Fruit fly (Drosophila melanogaster): Measurements from ENCODE around the gene CG31909.

Gene CG31909

dm6 chr2L:7291968-7292367 is 34.7 kb downstream of the CG31909 start (continued):
- peak; percentile 32 for TF ChIP-seq CG11504 (tag; optimal IDR thresholded peaks at IDR 0.05)
- TF ChIP-seq aop (GFP tag; IDR thresholded peaks at IDR 0.05): no peak
- TF ChIP-seq CG1647 (GFP tag; optimal IDR thresholded peaks at IDR 0.05): no peak
- TF ChIP-seq CG4707 (GFP tag; optimal IDR thresholded peaks at IDR 0.05): no peak
- no peak for TF ChIP-seq CG12769 (tag; optimal IDR thresholded peaks at IDR 0.05)
- peak; percentile 31 for TF ChIP-seq CG1602 (GFP tag; optimal IDR thresholded peaks at IDR 0.05)
- no peak for TF ChIP-seq CG6791 (GFP tag; IDR thresholded peaks at IDR 0.05; ENCODE audit: partially characterized antibody)
- no peak for TF ChIP-seq CG12071 (GFP tag; optimal IDR thresholded peaks at IDR 0.05)
- TF ChIP-seq CG14667 (GFP tag; IDR thresholded peaks at IDR 0.05): no peak

dm6 chr2L:7293475-7294332 is 36.4 kb downstream of the CG31909 start:
- TF ChIP-seq Ada2b (GFP tag; IDR thresholded peaks at IDR 0.05) (no peak), CG13424 (tag; optimal IDR thresholded peaks at IDR 0.05) (peak; percentile 50), Xrp1 (GFP tag; IDR thresholded peaks at IDR 0.05) (peak; percentile 77), CG12236 (GFP tag; optimal IDR thresholded peaks at IDR 0.05) (no peak), CG10979 (tag; optimal IDR thresholded peaks at IDR 0.05) (peak; percentile 69), CG11696 (GFP tag; IDR thresholded peaks at IDR 0.05) (no peak), CG12659 (GFP tag; optimal IDR thresholded peaks at IDR 0.05) (no peak), Hr39 (optimal IDR thresholded peaks at IDR 0.05) (no peak), CG12391 (tag; optimal IDR thresholded peaks at IDR 0.05) (peak; percentile 64), CG8765 (GFP tag; IDR thresholded peaks at IDR 0.05) (peak; percentile 17; the same call in 1 of the 2 replicates), Chrac-16 (GFP tag; optimal IDR thresholded peaks at IDR 0.05) (peak; percentile 37), CG16815 (GFP tag; optimal IDR thresholded peaks at IDR 0.05) (peak; percentile 58), dati (GFP tag; IDR thresholded peaks at IDR 0.05) (no peak), caup (GFP tag; optimal IDR thresholded peaks at IDR 0.05; ENCODE audit: severe bottlenecking) (no peak), tio (GFP tag; optimal IDR thresholded peaks at IDR 0.05) (peak; percentile 27), Stat92E (GFP tag; optimal IDR thresholded peaks at IDR 0.05) (no peak), usp (GFP tag; optimal IDR thresholded peaks at IDR 0.05) (no peak), CG2199 (GFP tag; IDR thresholded peaks at IDR 0.05) (no peak), Side (GFP tag; optimal IDR thresholded peaks at IDR 0.05) (no peak), lmd (GFP tag; IDR thresholded peaks at IDR 0.05) (peak; percentile 30; the same call in 1 of the 2 replicates), lov (optimal IDR thresholded peaks at IDR 0.05) (no peak), lov (GFP tag; IDR thresholded peaks at IDR 0.05) (no peak), dmrt11E (tag; optimal IDR thresholded peaks at IDR 0.05) (peak; percentile 88), org-1 (GFP tag; optimal IDR thresholded peaks at IDR 0.05) (no peak), CG12299 (tag; optimal IDR thresholded peaks at IDR 0.05) (no peak), gt (GFP tag; IDR thresholded peaks at IDR 0.05) (peak; percentile 8; the same call in 1 of the 2 replicates), disco-r (GFP tag; optimal IDR thresholded peaks at IDR 0.05) (no peak), D (optimal IDR thresholded peaks at IDR 0.05) (no peak), D (GFP tag; optimal IDR thresholded peaks at IDR 0.05) (peak; percentile 62), gce (GFP tag; IDR thresholded peaks at IDR 0.05) (no peak), unpg (GFP tag; optimal IDR thresholded peaks at IDR 0.05) (peak; percentile 53), CG8388 (GFP tag; optimal IDR thresholded peaks at IDR 0.05) (peak; percentile 50), CG30403 (GFP tag; optimal IDR thresholded peaks at IDR 0.05) (peak; percentile 38), sens (GFP tag) (peak; percentile 95), Bdp1 (GFP tag; optimal IDR thresholded peaks at IDR 0.05) (no peak), p53 (GFP tag; optimal IDR thresholded peaks at IDR 0.05) (no peak), ewg (GFP tag; optimal IDR thresholded peaks at IDR 0.05) (peak; percentile 21), Hr3 (GFP tag; optimal IDR thresholded peaks at IDR 0.05) (peak; percentile 16), CG11398 (GFP tag; optimal IDR thresholded peaks at IDR 0.05) (peak; percentile 4), BtbVII (GFP tag; optimal IDR thresholded peaks at IDR 0.05) (no peak)
